Fruit fly (Drosophila melanogaster): ENCODE data around the gene ppk19.

ppk19 gene

DNA sequence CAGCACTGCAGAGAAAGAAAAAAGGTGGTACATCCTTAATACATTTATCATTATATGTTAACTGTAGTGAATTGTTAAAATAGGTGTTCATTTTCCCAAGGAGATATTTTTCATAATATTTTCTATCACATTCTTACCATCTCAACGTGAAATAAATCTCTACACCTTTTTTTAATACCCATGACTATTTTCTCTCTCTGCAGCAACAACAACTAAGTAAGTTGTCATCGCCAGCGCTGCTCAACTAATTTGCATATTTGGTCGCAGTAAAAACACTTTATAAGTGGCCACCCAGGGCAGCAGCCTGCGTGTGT lies 18.2 kb downstream of the ppk19 start (continued):
- TF ChIP-seq CG7368 (GFP tag; optimal IDR thresholded peaks at IDR 0.05) (no peak), Sox102F (GFP tag; optimal IDR thresholded peaks at IDR 0.05) (no peak), pdm3 (GFP tag; optimal IDR thresholded peaks at IDR 0.05) (peak; percentile 61), Eip75B (GFP tag; optimal IDR thresholded peaks at IDR 0.05) (peak; percentile 45), lz (GFP tag; optimal IDR thresholded peaks at IDR 0.05) (peak; percentile 31), CG6854 (GFP tag; optimal IDR thresholded peaks at IDR 0.05) (no peak), salr (GFP tag; optimal IDR thresholded peaks at IDR 0.05) (peak in 1 of 2 experiments; percentile 37), CG6792 (GFP tag; optimal IDR thresholded peaks at IDR 0.05) (no peak), achi (GFP tag; optimal IDR thresholded peaks at IDR 0.05) (peak; percentile 54), CG6276 (GFP tag; optimal IDR thresholded peaks at IDR 0.05) (peak; percentile 36), CG31627 (GFP tag; optimal IDR thresholded peaks at IDR 0.05) (peak; percentile 36), CG8632 (GFP tag; optimal IDR thresholded peaks at IDR 0.05) (peak; percentile 31), spab (GFP tag; optimal IDR thresholded peaks at IDR 0.05) (peak; percentile 37), CG16779 (tag; optimal IDR thresholded peaks at IDR 0.05) (no peak), CG4318 (GFP tag; optimal IDR thresholded peaks at IDR 0.05) (peak; percentile 24), Smox (GFP tag; optimal IDR thresholded peaks at IDR 0.05) (peak; percentile 15), CG8319 (GFP tag; optimal IDR thresholded peaks at IDR 0.05) (no peak), fkh (GFP tag; optimal IDR thresholded peaks at IDR 0.05) (no peak), Eip78C (GFP tag) (peak; percentile 90), esn (GFP tag; optimal IDR thresholded peaks at IDR 0.05) (peak; percentile 48), Ets21C (GFP tag; optimal IDR thresholded peaks at IDR 0.05) (no peak), Sox15 (GFP tag; optimal IDR thresholded peaks at IDR 0.05) (peak; percentile 16), CG8119 (GFP tag; IDR thresholded peaks at IDR 0.05) (peak; percentile 49; the same call in 2 of the 3 replicates), Hr4 (GFP tag; optimal IDR thresholded peaks at IDR 0.05) (peak; percentile 58), CG6808 (GFP tag; optimal IDR thresholded peaks at IDR 0.05) (peak; percentile 6), ss (GFP tag; optimal IDR thresholded peaks at IDR 0.05) (no peak), CG10631 (GFP tag; optimal IDR thresholded peaks at IDR 0.05) (peak; percentile 35)

DNA sequence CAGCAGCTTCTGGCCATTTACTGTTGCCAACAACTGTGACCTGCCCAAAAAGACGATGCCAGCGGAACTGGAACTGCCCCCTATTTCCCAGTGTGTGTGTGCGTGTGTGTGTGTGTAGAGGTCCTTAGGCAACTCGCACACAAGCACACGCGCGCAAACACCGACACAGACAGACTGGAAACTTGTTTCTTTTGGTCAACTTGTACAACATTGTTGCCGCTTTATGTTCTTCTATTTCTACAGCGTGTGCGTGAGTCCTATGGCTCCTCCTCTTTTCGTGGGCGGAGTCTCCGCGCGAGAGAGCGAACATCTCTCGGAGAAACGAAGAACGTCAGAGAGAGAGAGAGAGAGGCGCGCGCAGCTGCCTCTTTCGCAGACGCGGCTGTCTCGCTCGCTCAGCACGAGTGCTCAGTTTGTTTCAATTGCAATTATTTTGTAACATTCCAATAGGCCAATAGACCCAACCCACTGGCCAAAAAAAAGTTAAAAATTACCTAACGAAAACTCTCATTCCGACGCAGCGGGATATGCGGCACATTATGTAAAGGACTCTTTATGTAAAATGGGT lies 18.8 kb downstream of the ppk19 start:
- TF ChIP-seq CG7368 (GFP tag; optimal IDR thresholded peaks at IDR 0.05): no peak
- TF ChIP-seq dsx (GFP tag; optimal IDR thresholded peaks at IDR 0.05; ENCODE audit: poor library complexity, severe bottlenecking): peak; percentile 100
- TF ChIP-seq CG6163 (GFP tag; IDR thresholded peaks at IDR 0.05): 0 out of 3 replicates have a peak, but pooled peaks have one; percentile 5
- TF ChIP-seq CG8632 (GFP tag; optimal IDR thresholded peaks at IDR 0.05): no peak
- 0 out of 3 replicates have a peak, but pooled peaks have one; percentile 19 for TF ChIP-seq eg (GFP tag; IDR thresholded peaks at IDR 0.05)

DNA sequence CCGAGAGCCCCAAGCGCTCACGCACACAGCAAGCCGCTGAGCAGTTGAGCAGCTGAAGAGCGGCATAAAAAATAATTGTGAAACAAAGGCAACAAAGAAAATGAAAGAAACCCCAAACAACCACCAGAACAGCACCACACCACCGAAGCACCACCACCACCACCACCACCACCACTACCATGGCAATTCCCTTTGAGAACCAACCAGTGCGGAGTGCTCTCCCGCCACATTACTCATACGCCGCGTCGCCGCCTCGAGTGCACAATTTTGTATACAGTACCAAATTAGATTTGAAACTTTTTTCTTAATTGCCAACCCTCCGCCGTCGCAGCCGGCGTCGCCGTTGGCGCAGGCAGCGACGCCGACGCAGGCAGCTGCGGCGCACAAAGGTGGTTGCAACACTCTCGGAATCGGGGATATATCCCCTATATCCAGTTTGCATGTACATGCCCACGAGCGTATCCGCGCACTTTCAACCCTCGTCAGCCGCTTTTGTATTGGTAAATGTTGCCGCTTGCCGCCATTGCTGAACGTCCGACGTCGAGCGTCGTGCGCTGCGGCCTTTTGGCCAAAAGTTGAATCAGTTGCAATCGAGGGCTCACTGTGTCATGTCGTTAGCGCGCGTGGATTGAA lies 19.9 kb downstream of the ppk19 start, which contains the start of gene dmrt99B:
TSS of gene dmrt99B (plus strand) at position 583 of the 633 bp plus-strand sequence.
- TF ChIP-seq CG3919 (GFP tag; optimal IDR thresholded peaks at IDR 0.05) (no peak), eg (GFP tag; IDR thresholded peaks at IDR 0.05) (0 out of 3 replicates have a peak, but pooled peaks have one; percentile 20), pdm3 (GFP tag; optimal IDR thresholded peaks at IDR 0.05) (no peak), CG1621 (tag; optimal IDR thresholded peaks at IDR 0.05) (no peak), achi (GFP tag; optimal IDR thresholded peaks at IDR 0.05) (no peak), Met (GFP tag; optimal IDR thresholded peaks at IDR 0.05) (no peak), CG34406 (GFP tag; optimal IDR thresholded peaks at IDR 0.05) (no peak), CG10631 (GFP tag; optimal IDR thresholded peaks at IDR 0.05) (no peak), net (GFP tag; optimal IDR thresholded peaks at IDR 0.05) (no peak), CG32006 (GFP tag; optimal IDR thresholded peaks at IDR 0.05) (no peak), CG8319 (GFP tag; optimal IDR thresholded peaks at IDR 0.05) (no peak), Blimp-1 (GFP tag; optimal IDR thresholded peaks at IDR 0.05) (no peak), acj6 (GFP tag; optimal IDR thresholded peaks at IDR 0.05) (no peak), topi (GFP tag; optimal IDR thresholded peaks at IDR 0.05) (no peak), dsx (GFP tag; optimal IDR thresholded peaks at IDR 0.05; ENCODE audit: poor library complexity, severe bottlenecking) (peak; percentile 43), CG6163 (GFP tag; IDR thresholded peaks at IDR 0.05) (no peak), Eip93F (GFP tag; optimal IDR thresholded peaks at IDR 0.05) (no peak), CG11294 (GFP tag; IDR thresholded peaks at IDR 0.05) (no peak), Sox14 (GFP tag; optimal IDR thresholded peaks at IDR 0.05) (peak; percentile 29)
